Worm (Caenorhabditis elegans): ENCODE measurements around the gene K07C11.7.
A peak's percentile ranks its signal among the peaks of the same experiment; 100 is the strongest.

Gene K07C11.7

ce11 chrV:8239928-8240327 lies 26.2 kb upstream of the K07C11.7 start, which contains the start of gene C16D9.3:
TSS of gene C16D9.3 (minus strand) at chrV:8240028.
- TF ChIP-seq K09A11.1 (tag; optimal IDR thresholded peaks at IDR 0.05; ENCODE audit: insufficient read depth) (no peak), ahr-1 (tag; optimal IDR thresholded peaks at IDR 0.05) (no peak), unc-42 (tag; optimal IDR thresholded peaks at IDR 0.05) (no peak), mec-3 (tag; optimal IDR thresholded peaks at IDR 0.05; ENCODE audit: borderline replicate concordance) (no peak), npax-4 (tag; optimal IDR thresholded peaks at IDR 0.05) (no peak), hlh-6 (tag; optimal IDR thresholded peaks at IDR 0.05) (no peak), sox-4 (tag; optimal IDR thresholded peaks at IDR 0.05) (no peak), ceh-30 (tag; optimal IDR thresholded peaks at IDR 0.05) (no peak), pqm-1 (tag; optimal IDR thresholded peaks at IDR 0.05) (no peak), ceh-31 (tag; optimal IDR thresholded peaks at IDR 0.05) (no peak), ref-2 (tag; optimal IDR thresholded peaks at IDR 0.05) (no peak)

ce11 chrV:8238290-8238689 lies 24.5 kb upstream of the K07C11.7 start, which contains the start of gene rol-3:
TSS of gene rol-3 (minus strand) at chrV:8238409.
- TF ChIP-seq hlh-6 (tag; optimal IDR thresholded peaks at IDR 0.05) (no peak), npax-4 (tag; optimal IDR thresholded peaks at IDR 0.05) (no peak), odd-2 (tag; optimal IDR thresholded peaks at IDR 0.05) (no peak), sdc-2 (tag; optimal IDR thresholded peaks at IDR 0.05) (no peak), ets-4 (tag; optimal IDR thresholded peaks at IDR 0.05) (no peak), elt-4 (tag; optimal IDR thresholded peaks at IDR 0.05) (no peak), ceh-9 (tag; optimal IDR thresholded peaks at IDR 0.05) (no peak), pax-1 (tag; optimal IDR thresholded peaks at IDR 0.05) (no peak), syd-9 (tag; optimal IDR thresholded peaks at IDR 0.05) (no peak), zip-5 (tag; optimal IDR thresholded peaks at IDR 0.05) (no peak), tbx-2 (tag; optimal IDR thresholded peaks at IDR 0.05) (no peak), dmd-4 (tag; optimal IDR thresholded peaks at IDR 0.05; ENCODE audit: borderline replicate concordance) (no peak), eyg-1 (tag; optimal IDR thresholded peaks at IDR 0.05) (no peak), ceh-24 (tag; optimal IDR thresholded peaks at IDR 0.05) (no peak), ttx-3 (tag; optimal IDR thresholded peaks at IDR 0.05) (no peak), unc-42 (tag; optimal IDR thresholded peaks at IDR 0.05) (no peak), ceh-19 (GFP tag; optimal IDR thresholded peaks at IDR 0.05) (no peak)

- TF ChIP-seq npax-4 (tag; optimal IDR thresholded peaks at IDR 0.05) (no peak), ceh-6 (GFP tag; optimal IDR thresholded peaks at IDR 0.05) (peak; percentile 16), K02D7.2 (tag; optimal IDR thresholded peaks at IDR 0.05) (no peak), hlh-30 (tag; optimal IDR thresholded peaks at IDR 0.05; ENCODE audit: insufficient read depth) (peak; percentile 1), nhr-232 (tag; optimal IDR thresholded peaks at IDR 0.05) (peak; percentile 46), ref-2 (tag; optimal IDR thresholded peaks at IDR 0.05) (peak; percentile 52), sdc-2 (tag; optimal IDR thresholded peaks at IDR 0.05) (peak; percentile 3)
Observed at ce11 chrV:8235331-8235730, 21.6 kb upstream of the K07C11.7 start.

ce11 chrV:8230056-8230455 lies 16.3 kb upstream of the K07C11.7 start:
- peak; percentile 23 for TF ChIP-seq che-1 (tag; optimal IDR thresholded peaks at IDR 0.05)
- TF ChIP-seq K02D7.2 (tag; optimal IDR thresholded peaks at IDR 0.05): no peak
- no peak for TF ChIP-seq tbx-2 (tag; optimal IDR thresholded peaks at IDR 0.05)
- TF ChIP-seq ama-1 (optimal IDR thresholded peaks at IDR 0.05): no peak
- TF ChIP-seq C08G9.2 (tag; optimal IDR thresholded peaks at IDR 0.05): peak; percentile 23
- peak; percentile 20 for TF ChIP-seq hlh-6 (tag; optimal IDR thresholded peaks at IDR 0.05)

- TF ChIP-seq ama-1 (optimal IDR thresholded peaks at IDR 0.05) (peak; percentile 82), sox-4 (tag; optimal IDR thresholded peaks at IDR 0.05) (no peak), ceh-14 (tag; optimal IDR thresholded peaks at IDR 0.05) (no peak), C08G9.2 (tag; optimal IDR thresholded peaks at IDR 0.05) (peak; percentile 26), dmd-4 (tag; optimal IDR thresholded peaks at IDR 0.05; ENCODE audit: borderline replicate concordance) (no peak), ceh-6 (GFP tag; optimal IDR thresholded peaks at IDR 0.05) (no peak), mec-3 (tag; optimal IDR thresholded peaks at IDR 0.05; ENCODE audit: borderline replicate concordance) (no peak), ceh-31 (tag; optimal IDR thresholded peaks at IDR 0.05) (peak; percentile 27), tbx-2 (tag; optimal IDR thresholded peaks at IDR 0.05) (peak; percentile 17), fkh-6 (tag; optimal IDR thresholded peaks at IDR 0.05) (no peak), npax-4 (tag; optimal IDR thresholded peaks at IDR 0.05) (no peak), che-1 (tag; optimal IDR thresholded peaks at IDR 0.05) (no peak), zip-5 (tag; optimal IDR thresholded peaks at IDR 0.05) (no peak), pat-9 (tag; optimal IDR thresholded peaks at IDR 0.05) (no peak), ceh-48 (tag; optimal IDR thresholded peaks at IDR 0.05) (no peak), ref-2 (tag; optimal IDR thresholded peaks at IDR 0.05) (peak; percentile 17), Y22D7AL.16 (tag; optimal IDR thresholded peaks at IDR 0.05) (no peak), pqm-1 (tag; optimal IDR thresholded peaks at IDR 0.05) (no peak), hlh-6 (tag; optimal IDR thresholded peaks at IDR 0.05) (no peak), unc-42 (tag; optimal IDR thresholded peaks at IDR 0.05) (no peak), hlh-13 (GFP tag; optimal IDR thresholded peaks at IDR 0.05) (no peak), ceh-18 (tag; optimal IDR thresholded peaks at IDR 0.05) (peak; percentile 10), ceh-30 (tag; optimal IDR thresholded peaks at IDR 0.05) (peak; percentile 12), gmeb-2 (tag; optimal IDR thresholded peaks at IDR 0.05) (no peak), rnt-1 (tag; optimal IDR thresholded peaks at IDR 0.05) (peak; percentile 33), ets-4 (tag; optimal IDR thresholded peaks at IDR 0.05) (no peak), tbx-7 (tag; optimal IDR thresholded peaks at IDR 0.05) (no peak), ceh-9 (tag; optimal IDR thresholded peaks at IDR 0.05) (no peak)
Observed at ce11 chrV:8228712-8229119, 14.9 kb upstream of the K07C11.7 start.
